Worm (Caenorhabditis elegans): ENCODE data around the gene Y53G8AL.1.
"Not testable (repeated sequence)": the region's sequence is repeated elsewhere in the genome, so short reads cannot be mapped to it uniquely, and the experiment has no call there.

Gene Y53G8AL.1

ce11 chrIII:3255575-3255974, 22.7 kb downstream of the Y53G8AL.1 start, which contains the start of gene Y53G8AM.4:
TSS of gene Y53G8AM.4 (minus strand) at chrIII:3255675.
- no peak for TF ChIP-seq vab-7 (GFP tag; IDR thresholded peaks at IDR 0.05)
- peak in 1 of 2 experiments; percentile 75 for TF ChIP-seq unc-62 (GFP tag; optimal IDR thresholded peaks at IDR 0.05 in 1 of 2)
- TF ChIP-seq unc-62 (tag; optimal IDR thresholded peaks at IDR 0.05) = no peak

- TF ChIP-seq aha-1 (tag) (peak; percentile 17), spr-1 (tag; optimal IDR thresholded peaks at IDR 0.05) (no peak)
Measured at ce11 chrIII:3258306-3258705, 25.4 kb downstream of the Y53G8AL.1 start, which contains the start of gene nspg-7.2. TSS of gene nspg-7.2 (minus strand) at chrIII:3258406.

ce11 chrIII:3259691-3260090, 26.8 kb downstream of the Y53G8AL.1 start, which contains the start of gene Y53G8AM.6:
TSS of gene Y53G8AM.6 (minus strand) at chrIII:3259791.
- TF ChIP-seq ces-1 (GFP tag; optimal IDR thresholded peaks at IDR 0.05); nhr-6 (tag; optimal IDR thresholded peaks at IDR 0.05); zfp-2 (tag; optimal IDR thresholded peaks at IDR 0.05): not testable (repeated sequence)

- TF ChIP-seq ceh-28 (tag; optimal IDR thresholded peaks at IDR 0.05) (peak; percentile 91), Y5F2A.4 (GFP tag; optimal IDR thresholded peaks at IDR 0.05) (no peak)
Measured at ce11 chrIII:3263696-3264095, 30.8 kb downstream of the Y53G8AL.1 start.

- TF ChIP-seq nhr-77 (tag; optimal IDR thresholded peaks at IDR 0.05) = no peak
- no peak for TF ChIP-seq mxl-3 (GFP tag; optimal IDR thresholded peaks at IDR 0.05)
- no peak for TF ChIP-seq R02D3.7 (tag; optimal IDR thresholded peaks at IDR 0.05)
- TF ChIP-seq Y105C5A.15 (GFP tag; IDR thresholded peaks at IDR 0.05) = no peak
- no peak for TF ChIP-seq mdt-29 (GFP tag; IDR thresholded peaks at IDR 0.05)
- no peak for TF ChIP-seq attf-4 (tag; optimal IDR thresholded peaks at IDR 0.05)
- no peak for TF ChIP-seq snpc-1.2 (GFP tag; IDR thresholded peaks at IDR 0.05)
- TF ChIP-seq ceh-28 (tag; optimal IDR thresholded peaks at IDR 0.05) = no peak
- TF ChIP-seq aha-1 (tag) = no peak
- no peak for TF ChIP-seq zag-1 (tag; optimal IDR thresholded peaks at IDR 0.05)
- no peak for TF ChIP-seq unc-62 (GFP tag; optimal IDR thresholded peaks at IDR 0.05 in 1 of 2)
- no peak for TF ChIP-seq unc-62 (tag; optimal IDR thresholded peaks at IDR 0.05)
- TF ChIP-seq madf-5 (GFP tag; IDR thresholded peaks at IDR 0.05) = no peak
- no peak for TF ChIP-seq ama-1 (optimal IDR thresholded peaks at IDR 0.05)
- TF ChIP-seq lsy-2 (tag; optimal IDR thresholded peaks at IDR 0.05) = no peak
- TF ChIP-seq lin-15B (tag; optimal IDR thresholded peaks at IDR 0.05) = no peak
- no peak for TF ChIP-seq arid-1 (GFP tag; conservative IDR thresholded peaks at IDR 0.05)
- no peak for TF ChIP-seq dmd-6 (GFP tag; IDR thresholded peaks at IDR 0.05)
- no peak for TF ChIP-seq F26F4.8 (GFP tag; conservative IDR thresholded peaks at IDR 0.05)
- no peak for TF ChIP-seq dve-1 (tag; optimal IDR thresholded peaks at IDR 0.05; ENCODE audit: insufficient read depth)
Measured at ce11 chrIII:3266602-3267001, 33.7 kb downstream of the Y53G8AL.1 start, which contains the start of gene Y53G8AM.7. TSS of gene Y53G8AM.7 (minus strand) at chrIII:3266702.

- peak; percentile 73 for TF ChIP-seq nhr-25 (tag; optimal IDR thresholded peaks at IDR 0.05; ENCODE audit: borderline replicate concordance, insufficient read depth)
- TF ChIP-seq tra-1 (GFP tag; IDR thresholded peaks at IDR 0.05) = no peak
- no peak for TF ChIP-seq tag-97 (GFP tag; IDR thresholded peaks at IDR 0.05)
- peak; percentile 63 for TF ChIP-seq dmd-6 (GFP tag; IDR thresholded peaks at IDR 0.05)
- TF ChIP-seq rbr-2 (tag; optimal IDR thresholded peaks at IDR 0.05) = peak; percentile 50
- no peak for TF ChIP-seq vab-7 (GFP tag; IDR thresholded peaks at IDR 0.05)
- no peak for TF ChIP-seq Y48G9A.11 (GFP tag; IDR thresholded peaks at IDR 0.05)
- TF ChIP-seq unc-62 (GFP tag; optimal IDR thresholded peaks at IDR 0.05 in 1 of 2) = peak in 1 of 2 experiments; percentile 38
- TF ChIP-seq unc-62 (tag; optimal IDR thresholded peaks at IDR 0.05) = no peak
- peak; percentile 31 for TF ChIP-seq spr-1 (tag; optimal IDR thresholded peaks at IDR 0.05)
- TF ChIP-seq lin-38 (GFP tag; IDR thresholded peaks at IDR 0.05) = peak; percentile 35
- 0 out of 2 replicates have a peak, but pooled peaks have one; percentile 36 for TF ChIP-seq ctbp-1 (GFP tag; IDR thresholded peaks at IDR 0.05)
- 0 out of 2 replicates have a peak, but pooled peaks have one; percentile 46 for TF ChIP-seq mxl-2 (GFP tag; conservative IDR thresholded peaks at IDR 0.05)
- no peak for TF ChIP-seq fkh-10 (GFP tag; optimal IDR thresholded peaks at IDR 0.05)
- no peak for TF ChIP-seq D1046.2 (GFP tag; IDR thresholded peaks at IDR 0.05)
- no peak for TF ChIP-seq R02D3.7 (tag; optimal IDR thresholded peaks at IDR 0.05)
- TF ChIP-seq F26F4.8 (GFP tag; conservative IDR thresholded peaks at IDR 0.05) = no peak
- no peak for TF ChIP-seq F44E2.7 (GFP tag; IDR thresholded peaks at IDR 0.05)
- TF ChIP-seq ceh-82 (tag; optimal IDR thresholded peaks at IDR 0.05) = no peak
- peak; percentile 30 for TF ChIP-seq dpl-1 (GFP tag; optimal IDR thresholded peaks at IDR 0.05)
- TF ChIP-seq aha-1 (tag) = peak; percentile 58
- no peak for TF ChIP-seq daf-8 (GFP tag; IDR thresholded peaks at IDR 0.05)
- no peak for TF ChIP-seq php-3 (GFP tag; IDR thresholded peaks at IDR 0.05)
Measured at ce11 chrIII:3271682-3272081, 38.8 kb downstream of the Y53G8AL.1 start.

All from whole organism, L4 larva.